Fruit fly (Drosophila melanogaster) whole organism, embryonic: ENCODE results near the gene Jhbp14.

Experiments used
- Aef1 ChIP-seq: fragments of 200-800 bp; sonication (Bioruptor generic); IDR thresholded peaks from 3 replicates; pipeline ENCODE4 v1.3.6; 2022; ENCODE audit warnings: missing biosample characterization, missing genetic modification characterization
- CG10321 ChIP-seq: fragments of 200-800 bp; sonication (Bioruptor generic); IDR thresholded peaks from 2 replicates; pipeline ENCODE4 v1.3.6; 2022; ENCODE audit warnings: missing biosample characterization, missing genetic modification characterization
- CG11456 ChIP-seq: fragments of 200-800 bp; sonication (Bioruptor generic); IDR thresholded peaks from 3 replicates; pipeline ENCODE4 v1.3.6; 2022; ENCODE audit warnings: missing biosample characterization, missing genetic modification characterization
- CG12942 ChIP-seq: fragments of 200-800 bp; sonication (Bioruptor generic); optimal IDR thresholded peaks from 3 replicates; lab custom pipeline; 2016; ENCODE audit warnings: missing biosample characterization, missing genetic modification characterization
- CG1602 ChIP-seq: fragments of 200-800 bp; sonication (Bioruptor generic); optimal IDR thresholded peaks from 3 replicates; lab custom pipeline; 2016; ENCODE audit warnings: missing biosample characterization, missing genetic modification characterization
- CG16813 ChIP-seq: fragments of 200-800 bp; sonication (Bioruptor generic); IDR thresholded peaks from 3 replicates; pipeline ENCODE4 v1.3.6; 2022; ENCODE audit warnings: missing biosample characterization, missing genetic modification characterization; ENCODE audit not compliant: partially characterized antibody
- CG16863 ChIP-seq: fragments of 200-800 bp; sonication (Bioruptor generic); optimal IDR thresholded peaks from 3 replicates; lab custom pipeline; 2016; ENCODE audit warnings: missing biosample characterization, missing genetic modification characterization
- CG17186 ChIP-seq: fragments of 200-800 bp; sonication (Bioruptor generic); optimal IDR thresholded peaks from 3 replicates; lab custom pipeline; 2017; ENCODE audit warnings: missing biosample characterization, missing genetic modification reagents, missing genetic modification characterization
- CG17361 ChIP-seq: fragments of 200-800 bp; sonication (Bioruptor generic); IDR thresholded peaks from 3 replicates; pipeline ENCODE4 v1.3.6; 2022; ENCODE audit warnings: missing biosample characterization, missing genetic modification characterization
- CG18011 ChIP-seq: fragments of 200-800 bp; sonication (Bioruptor generic); optimal IDR thresholded peaks from 2 replicates; lab custom pipeline; 2017; ENCODE audit warnings: missing biosample characterization, missing genetic modification characterization, mild to moderate bottlenecking, moderate library complexity, missing genotype
- CG2202 ChIP-seq: fragments of 200-800 bp; sonication (Bioruptor generic); optimal IDR thresholded peaks from 2 replicates; lab custom pipeline; 2018; ENCODE audit warnings: missing biosample characterization, mild to moderate bottlenecking, missing genetic modification characterization
- CG33557 ChIP-seq: fragments of 200-800 bp; sonication (Bioruptor generic); optimal IDR thresholded peaks from 2 replicates; lab custom pipeline; 2019; ENCODE audit warnings: missing biosample characterization, mild to moderate bottlenecking, missing genetic modification characterization, moderate library complexity
- CG34376 ChIP-seq: fragments of 200-800 bp; sonication (Bioruptor generic); optimal IDR thresholded peaks from 2 replicates; lab custom pipeline; 2018; ENCODE audit warnings: missing biosample characterization, mild to moderate bottlenecking, missing genetic modification characterization
- CG3726 ChIP-seq: fragments of 200-800 bp; sonication (Bioruptor generic); IDR thresholded peaks from 3 replicates; pipeline ENCODE4, ENCODE4 v1.3.6; 2022; ENCODE audit warnings: missing biosample characterization, missing genetic modification characterization
- CG3995 ChIP-seq: fragments of 200-800 bp; sonication (Bioruptor generic); optimal IDR thresholded peaks from 3 replicates; lab custom pipeline; 2016; ENCODE audit warnings: missing biosample characterization, missing genetic modification characterization
- CG7271 ChIP-seq: fragments of 200-800 bp; sonication (Bioruptor generic); optimal IDR thresholded peaks from 2 replicates; lab custom pipeline; 2018; ENCODE audit warnings: missing biosample characterization, mild to moderate bottlenecking, missing genetic modification characterization, moderate library complexity
- CG7357 ChIP-seq: fragments of 200-800 bp; sonication (Bioruptor generic); IDR thresholded peaks from 3 replicates; pipeline ENCODE4 v1.3.6; 2022; ENCODE audit warnings: missing biosample characterization, missing genetic modification characterization
- CG8924 ChIP-seq: fragments of 200-800 bp; optimal IDR thresholded peaks from 3 replicates; lab custom pipeline; 2019; ENCODE audit warnings: missing biosample characterization, mild to moderate bottlenecking, missing genetic modification characterization, moderate library complexity
- Dbx ChIP-seq: fragments of 200-800 bp; sonication (Bioruptor generic); IDR thresholded peaks from 3 replicates; pipeline ENCODE4 v1.3.6; 2022; ENCODE audit warnings: missing biosample characterization, missing genetic modification characterization
- Dip3 ChIP-seq: fragments of 200-800 bp; sonication (Bioruptor generic); optimal IDR thresholded peaks from 3 replicates; lab custom pipeline; 2016; ENCODE audit warnings: missing biosample characterization, missing genetic modification characterization
- Dll ChIP-seq: fragments of 200-800 bp; sonication (Bioruptor generic); IDR thresholded peaks from 4 replicates; pipeline ENCODE4 v1.3.6; 2022; ENCODE audit warnings: missing biosample characterization, missing genetic modification characterization; ENCODE audit not compliant: partially characterized antibody
- Ets65A ChIP-seq: fragments of 200-800 bp; sonication (Bioruptor generic); peaks from one replicate; lab custom pipeline; 2016; ENCODE audit warnings: missing biosample characterization, missing genetic modification characterization
- HHEX ChIP-seq: fragments of 200-800 bp; sonication (Bioruptor generic); optimal IDR thresholded peaks from 3 replicates; lab custom pipeline; 2017; ENCODE audit warnings: missing biosample characterization, mild to moderate bottlenecking, missing genetic modification characterization, missing genetic modification reagents
- HLH3B ChIP-seq: fragments of 200-800 bp; sonication (Bioruptor generic); IDR thresholded peaks from 2 replicates; pipeline ENCODE4 v1.3.6; 2022; ENCODE audit warnings: missing biosample characterization, missing genetic modification characterization
- HmgD ChIP-seq: fragments of 200-800 bp; sonication (Bioruptor generic); optimal IDR thresholded peaks from 3 replicates; lab custom pipeline; 2016; ENCODE audit warnings: missing biosample characterization, missing genetic modification characterization
- Kr ChIP-seq: fragments of 200-800 bp; sonication (Bioruptor generic); optimal IDR thresholded peaks from 2 replicates; lab custom pipeline; 2017; ENCODE audit warnings: missing biosample characterization, mild to moderate bottlenecking, missing genetic modification characterization
- MBD-R2 ChIP-seq: fragments of 200-800 bp; sonication (Bioruptor generic); IDR thresholded peaks from 2 replicates; pipeline ENCODE4 v1.3.6; 2022; ENCODE audit warnings: missing biosample characterization, missing genetic modification characterization
- Pdp1 ChIP-seq, 2 experiments: fragments of 200-800 bp; sonication (Bioruptor generic); optimal IDR thresholded peaks; 3 replicates each; lab custom pipeline; 2016; ENCODE audit warnings: missing biosample characterization in 2 of 2, missing genetic modification characterization in 2 of 2, mild to moderate bottlenecking in 1 of 2, moderate library complexity in 1 of 2
- Rx ChIP-seq: fragments of 200-800 bp; sonication (Bioruptor generic); IDR thresholded peaks from 2 replicates; pipeline ENCODE4 v1.3.6; 2022; ENCODE audit warnings: missing biosample characterization, missing genetic modification characterization
- Sry-β ChIP-seq: fragments of 200-800 bp; sonication (Bioruptor generic); optimal IDR thresholded peaks from 2 replicates; lab custom pipeline; 2018; ENCODE audit warnings: missing biosample characterization, mild to moderate bottlenecking, missing genetic modification characterization, moderate library complexity
- ash1 ChIP-seq: fragments of 200-800 bp; sonication (Bioruptor generic); optimal IDR thresholded peaks from 2 replicates; lab custom pipeline; 2018; ENCODE audit warnings: missing biosample characterization, mild to moderate bottlenecking, missing genetic modification characterization
- bbx ChIP-seq: fragments of 200-800 bp; sonication (Bioruptor generic); IDR thresholded peaks from 2 replicates; pipeline ENCODE4 v1.3.6; 2022; ENCODE audit warnings: missing biosample characterization, missing genetic modification characterization; ENCODE audit not compliant: partially characterized antibody
- cas ChIP-seq: fragments of 200-800 bp; sonication (Bioruptor generic); IDR thresholded peaks from 2 replicates; pipeline ENCODE4 v1.3.6; 2022; ENCODE audit warnings: missing biosample characterization, missing genetic modification characterization
- chinmo ChIP-seq: fragments of 200-800 bp; sonication (Bioruptor generic); IDR thresholded peaks from 4 replicates; pipeline ENCODE4 v1.3.6; 2022; ENCODE audit warnings: missing biosample characterization, missing genetic modification characterization; ENCODE audit not compliant: partially characterized antibody
- chn ChIP-seq: fragments of 200-800 bp; sonication (Bioruptor generic); optimal IDR thresholded peaks from 2 replicates; lab custom pipeline; 2016; ENCODE audit warnings: missing biosample characterization, missing genetic modification characterization
- disco-r ChIP-seq: fragments of 200-800 bp; sonication (Bioruptor generic); optimal IDR thresholded peaks from 2 replicates; lab custom pipeline; 2016; ENCODE audit warnings: missing biosample characterization, missing genetic modification characterization
- dysf ChIP-seq: fragments of 200-800 bp; sonication (Bioruptor generic); IDR thresholded peaks from 3 replicates; pipeline ENCODE4 v1.3.6; 2022; ENCODE audit warnings: missing biosample characterization, missing genetic modification characterization
- fd102C ChIP-seq: fragments of 200-800 bp; sonication (Bioruptor generic); optimal IDR thresholded peaks from 2 replicates; lab custom pipeline; 2018; ENCODE audit warnings: missing biosample characterization, mild to moderate bottlenecking, missing genetic modification characterization, moderate library complexity
- gsb-n ChIP-seq: fragments of 200-800 bp; sonication (Bioruptor generic); optimal IDR thresholded peaks from 3 replicates; lab custom pipeline; 2018; ENCODE audit warnings: missing biosample characterization, mild to moderate bottlenecking, missing genetic modification characterization
- hb ChIP-seq: fragments of 200-800 bp; sonication (Bioruptor generic); IDR thresholded peaks from 3 replicates; pipeline ENCODE4 v1.3.6; 2022; ENCODE audit warnings: missing biosample characterization, missing genetic modification characterization; ENCODE audit not compliant: partially characterized antibody
- hbn ChIP-seq: fragments of 200-800 bp; sonication (Bioruptor generic); IDR thresholded peaks from 2 replicates; pipeline ENCODE4 v1.3.6; 2022; ENCODE audit warnings: missing biosample characterization, missing genetic modification characterization; ENCODE audit not compliant: partially characterized antibody
- hkb ChIP-seq, 2 experiments: fragments of 200-800 bp in 1 of 2; fragments of >200 bp in 1 of 2; sonication (Bioruptor generic) in 1 of 2; IDR thresholded peaks in 1 of 2; optimal IDR thresholded peaks in 1 of 2; 2 replicates each; pipeline versions ENCODE4 v1.3.6 to Lab custom; 2017 to 2022; ENCODE audit warnings: missing biosample characterization in 1 of 2, missing genetic modification characterization in 1 of 2
- insv ChIP-seq, 2 experiments: fragments of 200-800 bp; sonication (Bioruptor generic); optimal IDR thresholded peaks; 3 replicates each; lab custom pipeline; 2016 to 2018; ENCODE audit warnings: missing biosample characterization in 2 of 2, missing genetic modification characterization in 2 of 2
- jing ChIP-seq: fragments of 200-800 bp; sonication (Bioruptor generic); optimal IDR thresholded peaks from 2 replicates; lab custom pipeline; 2018; ENCODE audit warnings: missing biosample characterization, mild to moderate bottlenecking, missing genetic modification characterization
- luna ChIP-seq: fragments of 200-800 bp; sonication (Bioruptor generic); optimal IDR thresholded peaks from 2 replicates; lab custom pipeline; 2016; ENCODE audit warnings: missing biosample characterization, missing genetic modification characterization
- nom ChIP-seq: fragments of 200-800 bp; sonication (Bioruptor generic); optimal IDR thresholded peaks from 2 replicates; lab custom pipeline; 2017; ENCODE audit warnings: missing biosample characterization, missing genetic modification characterization, mild to moderate bottlenecking, moderate library complexity, missing genetic modification reagents
- otp ChIP-seq: fragments of 200-800 bp; sonication (Bioruptor generic); IDR thresholded peaks from 3 replicates; pipeline ENCODE4, ENCODE4 v1.3.6; 2022; ENCODE audit warnings: missing biosample characterization, missing genetic modification characterization
- psq ChIP-seq: fragments of 200-800 bp; sonication (Bioruptor generic); optimal IDR thresholded peaks from 2 replicates; lab custom pipeline; 2017; ENCODE audit warnings: missing biosample characterization, missing genetic modification characterization
- slp2 ChIP-seq: fragments of 200-800 bp; sonication (Bioruptor generic); optimal IDR thresholded peaks from 2 replicates; lab custom pipeline; 2016; ENCODE audit warnings: missing biosample characterization, missing genetic modification characterization
- sqz ChIP-seq: fragments of 200-800 bp; sonication (Bioruptor generic); optimal IDR thresholded peaks from 3 replicates; lab custom pipeline; 2018; ENCODE audit warnings: missing biosample characterization, mild to moderate bottlenecking, missing genetic modification characterization
- yki ChIP-seq: fragments of >200 bp; optimal IDR thresholded peaks from 3 replicates; lab custom pipeline; 2018

The Jhbp14 gene

dm6 chr2L:13191894-13192293 lies 44.4 kb upstream of the Jhbp14 start, which contains the start of the genes CG16974 and Edem2 (continued):
- TF ChIP-seq bbx (GFP tag; lab: Robert Waterston, UW) (no peak), slp2 (GFP tag; lab: Kevin White, UChicago) (no peak), CG3995 (GFP tag; lab: Kevin White, UChicago) (peak; percentile 60), Ets65A (GFP tag; lab: Kevin White, UChicago) (peak; percentile 91), CG11456 (GFP tag; lab: Robert Waterston, UW) (peak; percentile 84), fd102C (GFP tag; lab: Kevin White, UChicago) (no peak), hbn (GFP tag; lab: Robert Waterston, UW) (no peak), Pdp1 (GFP tag; optimal IDR thresholded peaks at IDR 0.05; lab: Kevin White, UChicago) (peak in 1 of 2 experiments; percentile 39), Dbx (GFP tag; lab: Robert Waterston, UW) (peak; percentile 59; the same call in 2 of the 3 replicates), HmgD (no peak), chn (GFP tag; lab: Kevin White, UChicago) (peak; percentile 68), CG7357 (GFP tag; lab: Robert Waterston, UW) (peak; percentile 46; the same call in 1 of the 3 replicates), insv (GFP tag; optimal IDR thresholded peaks at IDR 0.05; lab: Kevin White, UChicago) (peak in 1 of 2 experiments; percentile 55), Rx (GFP tag; lab: Robert Waterston, UW) (peak; percentile 49), luna (GFP tag; lab: Kevin White, UChicago) (no peak), CG16863 (GFP tag; lab: Kevin White, UChicago) (no peak), jing (GFP tag; lab: Kevin White, UChicago) (no peak), CG34376 (GFP tag; lab: Kevin White, UChicago) (peak; percentile 44), MBD-R2 (GFP tag; lab: Robert Waterston, UW) (peak; percentile 75), gsb-n (tag; lab: Kevin White, UChicago) (no peak), HHEX (GFP tag; lab: Kevin White, UChicago) (no peak), ash1 (GFP tag; lab: Kevin White, UChicago) (no peak), CG12942 (peak; percentile 74), yki (no peak), Aef1 (peak; percentile 70), nom (GFP tag; lab: Kevin White, UChicago) (no peak), Dll (GFP tag; lab: Robert Waterston, UW) (no peak), CG3726 (GFP tag; lab: Robert Waterston, UW) (no peak), CG8924 (tag; lab: Kevin White, UChicago) (peak; percentile 69), hb (GFP tag; lab: Robert Waterston, UW) (no peak), chinmo (GFP tag; lab: Robert Waterston, UW) (no peak), HLH3B (GFP tag; lab: Robert Waterston, UW) (peak; percentile 76), CG7271 (tag; lab: Kevin White, UChicago) (peak; percentile 87), CG10321 (no peak), hkb (optimal IDR thresholded peaks at IDR 0.05; lab: Kevin White, UChicago) (no peak), hkb (GFP tag; IDR thresholded peaks at IDR 0.05; lab: Robert Waterston, UW) (peak; percentile 69), CG16813 (GFP tag; lab: Robert Waterston, UW) (no peak), Sry-β (GFP tag; lab: Kevin White, UChicago) (peak; percentile 6), CG2202 (tag; lab: Kevin White, UChicago) (peak; percentile 42), dysf (GFP tag; lab: Robert Waterston, UW) (peak; percentile 66; the same call in 1 of the 3 replicates), CG17186 (peak; percentile 28), psq (GFP tag; lab: Kevin White, UChicago) (peak; percentile 46), CG17361 (no peak), CG1602 (GFP tag; lab: Kevin White, UChicago) (peak; percentile 76), cas (GFP tag; lab: Robert Waterston, UW) (no peak), Dip3 (GFP tag; lab: Kevin White, UChicago) (peak; percentile 19), Kr (GFP tag; lab: Kevin White, UChicago) (no peak), CG18011 (GFP tag; lab: Kevin White, UChicago) (peak; percentile 61), otp (GFP tag; lab: Robert Waterston, UW) (0 out of 3 replicates have a peak, but pooled peaks have one; percentile 53), disco-r (no peak), sqz (GFP tag; lab: Kevin White, UChicago) (no peak), CG33557 (peak; percentile 52)
